Fruit fly (Drosophila melanogaster): ENCODE measurements around the gene CAH9.

The CAH9 gene

DNA sequence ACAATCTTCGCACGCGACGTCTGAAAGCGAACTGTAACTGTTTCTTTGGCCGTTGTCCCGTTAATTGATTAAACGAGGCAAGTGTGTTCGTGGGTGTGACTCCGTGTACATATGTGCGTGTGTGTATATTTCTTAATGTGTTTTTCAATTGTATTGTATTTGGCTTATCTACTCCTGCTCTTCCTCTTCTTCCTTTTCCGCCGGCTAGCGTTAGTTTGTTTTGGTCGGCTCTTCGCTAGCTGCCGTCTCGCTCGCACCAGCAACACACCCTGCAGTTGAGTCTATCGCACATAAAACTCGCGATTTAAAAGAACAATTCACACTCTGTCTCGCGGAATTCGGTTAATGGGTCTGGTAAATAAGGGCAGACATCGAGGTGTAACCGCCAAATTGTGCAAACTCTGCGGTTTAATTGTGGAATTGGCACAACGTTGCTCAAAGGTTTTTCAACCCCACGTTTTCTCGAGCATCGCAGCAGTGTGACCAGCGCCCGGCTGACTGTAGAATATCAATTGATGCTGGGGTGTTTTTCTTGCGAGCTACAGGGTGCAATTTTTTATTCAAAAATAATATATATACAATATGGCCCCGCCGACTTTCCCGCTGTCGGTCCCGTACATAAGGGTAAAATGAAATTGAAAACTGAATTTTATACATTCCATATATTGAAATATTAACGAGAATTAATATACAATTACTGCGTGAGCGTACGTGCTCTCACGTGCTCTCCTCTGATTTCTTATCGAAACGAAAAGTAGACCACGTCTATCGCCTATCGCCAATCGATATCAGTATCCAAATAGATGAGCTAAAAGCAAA lies 6.0 kb upstream of the CAH9 start, which contains the start of the genes gb and CG5815:
Gene gb, minus strand, starts transcription at position 487 of the 819 bp plus-strand sequence.
Gene CG5815, plus strand, starts transcription at position 783 of the 819 bp plus-strand sequence.
- TF ChIP-seq EcR (GFP tag; optimal IDR thresholded peaks at IDR 0.05) = peak in 1 of 2 experiments; percentile 72
- no peak for TF ChIP-seq Dll (optimal IDR thresholded peaks at IDR 0.05)

DNA sequence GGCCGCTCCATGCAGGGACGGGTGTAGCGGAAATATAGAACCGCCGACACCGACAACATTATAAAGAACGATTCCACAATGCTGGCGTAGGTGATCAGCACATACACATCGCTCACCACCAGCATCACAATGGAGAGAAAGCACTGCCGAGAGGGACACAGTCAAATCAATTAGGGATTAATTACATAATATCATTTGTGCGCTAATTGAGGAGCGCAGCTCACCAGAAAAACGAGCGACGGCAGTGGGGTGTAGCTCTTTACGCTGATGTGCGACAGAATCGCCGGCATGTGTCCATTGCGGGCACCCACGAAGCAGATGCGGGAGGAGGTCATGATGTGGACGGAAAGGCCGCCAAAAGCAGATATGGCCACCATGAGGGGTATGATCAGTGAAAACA lies 3.5 kb upstream of the CAH9 start:
- TF ChIP-seq Dll (optimal IDR thresholded peaks at IDR 0.05) (no peak), pan (optimal IDR thresholded peaks at IDR 0.05) (no peak), psq (optimal IDR thresholded peaks at IDR 0.05) (no peak), CG8478 (optimal IDR thresholded peaks at IDR 0.05) (no peak), EcR (GFP tag; optimal IDR thresholded peaks at IDR 0.05) (no peak)

DNA sequence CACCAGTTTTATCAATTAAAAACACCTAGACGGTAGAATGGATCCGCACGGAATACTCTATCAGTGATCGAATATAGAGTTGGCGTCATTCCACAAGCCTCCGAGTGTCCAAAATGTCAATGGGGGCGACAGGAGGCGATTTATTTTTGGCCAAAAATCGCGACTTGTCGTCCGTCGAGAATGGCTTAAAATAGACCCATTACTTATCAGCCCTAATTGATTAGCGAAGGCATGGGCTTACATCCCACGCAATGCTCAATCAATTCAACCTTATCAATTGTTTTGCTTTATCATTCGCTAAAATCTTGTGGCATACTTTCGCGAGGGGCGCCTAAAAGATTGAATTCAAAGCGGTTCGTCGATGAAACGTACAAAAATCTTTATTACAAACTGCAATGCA lies 2.1 kb upstream of the CAH9 start:
- TF ChIP-seq pan (optimal IDR thresholded peaks at IDR 0.05) (no peak), EcR (GFP tag; optimal IDR thresholded peaks at IDR 0.05) (no peak), psq (optimal IDR thresholded peaks at IDR 0.05) (no peak), usp (GFP tag; optimal IDR thresholded peaks at IDR 0.05) (no peak), Dll (optimal IDR thresholded peaks at IDR 0.05) (no peak), CG8478 (optimal IDR thresholded peaks at IDR 0.05) (no peak)

DNA sequence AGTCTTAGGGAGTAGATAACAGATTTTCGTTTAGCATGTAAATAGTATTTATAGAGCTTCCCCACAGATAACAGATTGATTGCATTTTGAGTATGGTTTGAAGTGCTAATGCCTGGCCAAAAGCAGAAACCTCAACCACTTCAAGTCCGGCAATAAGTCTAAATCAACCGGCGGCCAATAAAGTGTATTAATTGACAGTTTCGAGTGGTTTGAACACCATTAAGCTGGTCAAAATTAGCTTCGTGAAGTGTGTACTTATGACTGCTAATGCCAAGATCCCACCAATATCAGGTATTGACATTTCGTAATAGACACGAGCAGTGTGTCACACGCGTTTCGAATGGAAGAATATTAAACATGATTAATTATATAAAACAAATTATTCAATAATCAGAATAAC lies 545 bp downstream of the CAH9 start:
- TF ChIP-seq psq (optimal IDR thresholded peaks at IDR 0.05) (no peak), Dll (optimal IDR thresholded peaks at IDR 0.05) (no peak), CG8478 (optimal IDR thresholded peaks at IDR 0.05) (no peak), EcR (GFP tag; optimal IDR thresholded peaks at IDR 0.05) (no peak), usp (GFP tag; optimal IDR thresholded peaks at IDR 0.05) (no peak), pan (optimal IDR thresholded peaks at IDR 0.05) (no peak)

DNA sequence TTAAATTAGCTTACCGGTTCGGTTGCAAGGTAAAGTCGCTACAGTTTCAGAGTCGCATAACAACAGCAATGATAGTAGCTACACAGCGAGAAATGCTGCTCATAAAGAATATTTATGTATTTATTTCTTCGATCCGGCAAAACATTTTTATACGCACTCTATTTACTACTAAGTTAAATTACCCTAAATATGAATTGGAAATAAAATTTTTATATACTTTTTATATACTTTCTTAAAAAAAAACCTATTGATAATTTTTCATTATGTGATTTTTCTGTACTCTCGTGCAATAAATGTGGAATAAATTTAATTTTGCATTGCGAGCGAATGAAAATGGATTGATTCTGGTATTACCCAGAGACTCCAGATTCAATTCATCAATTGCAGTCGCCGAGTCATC lies 5.1 kb downstream of the CAH9 start, which contains the start of gene Jhbp11:
Gene Jhbp11, plus strand, starts transcription at position 301 of the 400 bp plus-strand sequence.
- TF ChIP-seq CG8478 (optimal IDR thresholded peaks at IDR 0.05) (no peak), Dll (optimal IDR thresholded peaks at IDR 0.05) (no peak), usp (GFP tag; optimal IDR thresholded peaks at IDR 0.05) (no peak), EcR (GFP tag; optimal IDR thresholded peaks at IDR 0.05) (no peak), psq (optimal IDR thresholded peaks at IDR 0.05) (no peak), pan (optimal IDR thresholded peaks at IDR 0.05) (no peak)

DNA sequence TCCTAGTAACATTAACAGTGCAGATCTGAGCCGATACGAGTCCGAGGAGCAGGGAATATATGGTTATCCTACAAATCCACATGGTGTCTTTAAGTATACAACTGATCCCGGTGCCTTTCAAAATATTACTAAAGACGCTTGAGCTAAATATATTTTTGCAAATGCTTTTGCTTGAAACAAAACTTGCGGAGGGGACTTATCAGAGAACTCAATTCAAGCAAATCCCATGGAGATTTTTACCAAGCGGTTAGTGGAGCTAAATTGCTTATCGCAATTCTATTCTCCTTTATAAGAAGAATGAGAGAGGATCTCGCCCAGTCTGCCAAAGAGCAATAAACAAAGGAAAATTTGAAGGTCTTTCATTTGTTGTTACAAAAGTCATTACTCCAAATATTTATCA lies 6.4 kb downstream of the CAH9 start, which contains the start of gene eater:
Gene eater, minus strand, starts transcription at position 101 of the 400 bp plus-strand sequence.
- no peak for TF ChIP-seq usp (GFP tag; optimal IDR thresholded peaks at IDR 0.05)
- no peak for TF ChIP-seq Dll (optimal IDR thresholded peaks at IDR 0.05)
- no peak for TF ChIP-seq pan (optimal IDR thresholded peaks at IDR 0.05)
- no peak for TF ChIP-seq EcR (GFP tag; optimal IDR thresholded peaks at IDR 0.05)
- TF ChIP-seq psq (optimal IDR thresholded peaks at IDR 0.05) = no peak
- no peak for TF ChIP-seq CG8478 (optimal IDR thresholded peaks at IDR 0.05)

DNA sequence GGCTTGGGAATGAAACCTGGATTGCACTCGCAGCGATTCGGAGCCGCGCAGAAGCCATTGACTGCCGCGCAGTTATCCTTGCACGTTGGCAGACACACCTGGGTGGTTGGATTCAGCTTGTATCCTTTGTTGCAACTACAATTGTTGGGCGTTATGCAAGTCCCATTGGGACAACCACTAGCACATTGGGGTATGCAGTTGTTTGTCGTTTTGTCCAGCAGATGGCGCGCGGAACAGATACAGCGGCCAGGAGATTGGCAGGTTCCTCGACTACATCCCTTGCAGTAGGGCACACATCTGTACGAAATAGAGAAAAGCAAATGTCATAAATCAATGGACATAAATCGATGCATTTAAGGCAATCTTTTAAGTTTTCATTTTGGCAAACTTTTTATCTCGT lies 7.3 kb downstream of the CAH9 start:
- no peak for TF ChIP-seq CG8478 (optimal IDR thresholded peaks at IDR 0.05)
- TF ChIP-seq Dll (optimal IDR thresholded peaks at IDR 0.05) = no peak
- TF ChIP-seq pan (optimal IDR thresholded peaks at IDR 0.05) = no peak
- TF ChIP-seq usp (GFP tag; optimal IDR thresholded peaks at IDR 0.05) = no peak
- TF ChIP-seq psq (optimal IDR thresholded peaks at IDR 0.05) = no peak
- TF ChIP-seq EcR (GFP tag; optimal IDR thresholded peaks at IDR 0.05) = no peak

DNA sequence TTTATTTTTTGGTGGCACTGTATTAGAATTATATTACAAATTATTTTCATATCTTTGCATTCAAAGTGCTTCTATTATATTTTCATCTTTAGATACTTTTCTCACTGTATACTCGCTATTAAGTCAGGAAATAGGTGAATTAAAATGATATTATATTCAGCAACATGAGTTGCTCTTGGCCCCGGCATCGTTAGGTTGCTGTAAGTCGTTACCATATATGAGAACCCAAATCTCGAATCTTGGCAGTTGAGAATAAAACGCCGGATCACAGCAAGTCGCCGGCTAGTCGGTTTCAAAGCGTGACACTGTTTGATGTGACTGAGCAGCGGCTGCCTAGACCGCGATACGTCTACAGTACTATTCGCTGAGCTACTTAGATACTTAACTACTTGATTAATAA lies 11.8 kb downstream of the CAH9 start, which contains the start of gene CG14259:
Gene CG14259, plus strand, starts transcription at position 301 of the 400 bp plus-strand sequence.
- no peak for TF ChIP-seq CG8478 (optimal IDR thresholded peaks at IDR 0.05)
- TF ChIP-seq psq (optimal IDR thresholded peaks at IDR 0.05) = no peak
- no peak for TF ChIP-seq EcR (GFP tag; optimal IDR thresholded peaks at IDR 0.05)
- no peak for TF ChIP-seq usp (GFP tag; optimal IDR thresholded peaks at IDR 0.05)
- no peak for TF ChIP-seq Dll (optimal IDR thresholded peaks at IDR 0.05)
- no peak for TF ChIP-seq pan (optimal IDR thresholded peaks at IDR 0.05)

DNA sequence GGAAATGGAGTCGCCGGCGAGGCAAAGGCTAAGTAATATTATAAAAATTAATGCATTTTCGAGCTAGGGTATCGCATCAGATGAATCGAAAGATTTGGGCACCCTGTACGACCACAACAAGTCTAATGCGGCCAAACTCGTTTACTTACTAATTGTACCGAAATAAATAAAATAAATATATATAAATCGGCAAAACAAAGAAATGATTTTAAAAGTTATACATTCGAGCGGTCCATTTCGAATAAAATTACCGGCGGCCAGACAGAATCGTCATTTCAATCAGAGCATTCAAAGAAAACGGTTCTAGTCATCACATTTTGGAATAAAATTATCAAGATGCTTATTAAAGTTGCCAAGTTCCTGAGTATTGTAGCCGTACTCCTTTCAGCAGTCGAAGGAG lies 13.1 kb downstream of the CAH9 start, which contains the start of gene CG14258:
Gene CG14258, plus strand, starts transcription at position 301 of the 400 bp plus-strand sequence.
- TF ChIP-seq psq (optimal IDR thresholded peaks at IDR 0.05) (no peak), EcR (GFP tag; optimal IDR thresholded peaks at IDR 0.05) (no peak), usp (GFP tag; optimal IDR thresholded peaks at IDR 0.05) (no peak), Dll (optimal IDR thresholded peaks at IDR 0.05) (no peak), pan (optimal IDR thresholded peaks at IDR 0.05) (no peak), CG8478 (optimal IDR thresholded peaks at IDR 0.05) (no peak)

DNA sequence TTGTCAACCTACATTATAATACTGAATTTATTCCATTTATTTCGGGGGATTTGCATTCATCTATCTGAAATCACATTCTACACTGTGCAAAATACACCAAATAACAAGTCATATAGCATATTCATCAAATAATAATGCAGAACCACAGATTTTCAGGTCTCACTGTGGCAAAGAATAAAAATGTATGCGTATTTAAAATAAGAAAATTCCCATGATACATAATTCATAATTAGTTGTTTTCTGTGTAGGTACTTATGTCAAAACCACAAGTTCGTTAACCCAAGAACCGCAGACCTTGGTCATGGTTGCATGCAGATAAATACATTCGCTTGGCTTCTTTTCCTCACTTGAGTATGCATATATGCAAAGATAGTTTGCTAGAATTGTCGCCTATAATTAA lies 13.7 kb downstream of the CAH9 start:
- TF ChIP-seq psq (optimal IDR thresholded peaks at IDR 0.05) (no peak), Dll (optimal IDR thresholded peaks at IDR 0.05) (no peak), usp (GFP tag; optimal IDR thresholded peaks at IDR 0.05) (no peak), pan (optimal IDR thresholded peaks at IDR 0.05) (no peak), EcR (GFP tag; optimal IDR thresholded peaks at IDR 0.05) (no peak), CG8478 (optimal IDR thresholded peaks at IDR 0.05) (no peak)

DNA sequence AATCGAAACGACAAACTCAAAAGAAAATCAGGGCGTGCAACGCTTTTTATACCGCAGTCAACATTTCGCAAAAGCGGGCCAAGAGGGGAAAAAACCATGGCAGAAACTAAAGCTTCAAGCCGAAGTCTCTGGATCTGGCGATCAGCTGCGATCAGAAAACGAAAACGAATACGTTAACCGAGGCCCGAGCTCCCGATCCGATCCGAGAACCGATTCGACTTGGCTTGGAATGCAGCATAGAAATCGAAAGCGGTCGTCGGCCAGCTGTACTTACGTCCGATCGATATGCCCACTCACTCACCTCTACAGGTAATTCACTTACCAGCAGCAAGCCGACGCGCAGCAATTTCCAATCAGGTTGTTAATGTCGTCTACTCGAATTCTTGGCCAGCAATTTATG lies 14.9 kb downstream of the CAH9 start, which contains the start of gene Cpr97Eb:
Gene Cpr97Eb, minus strand, starts transcription at position 25 of the 400 bp plus-strand sequence.
- TF ChIP-seq EcR (GFP tag; optimal IDR thresholded peaks at IDR 0.05) (peak in 1 of 2 experiments; percentile 18), psq (optimal IDR thresholded peaks at IDR 0.05) (no peak)

DNA sequence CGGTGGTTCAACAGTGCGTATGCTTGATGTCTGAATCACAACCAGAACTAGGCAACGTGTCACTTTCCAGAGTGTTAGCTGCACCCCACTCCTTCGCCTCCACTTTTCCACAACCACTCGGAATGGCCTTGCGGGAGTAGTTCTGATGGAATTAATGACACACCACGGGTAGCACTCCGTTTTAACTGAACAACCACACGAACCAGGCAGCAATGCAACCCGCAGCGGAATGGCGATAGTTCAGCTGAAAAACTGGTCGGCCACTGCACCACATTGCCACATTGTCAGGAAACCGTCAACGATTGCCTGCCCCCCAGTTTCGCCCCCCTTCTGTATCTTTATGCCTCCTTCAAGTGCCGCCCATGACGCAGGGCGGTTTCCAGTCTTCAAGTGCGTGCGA lies 18.4 kb downstream of the CAH9 start, which contains the start of gene Cpr97Ea:
Gene Cpr97Ea, minus strand, starts transcription at position 230 of the 400 bp plus-strand sequence.
- TF ChIP-seq pan (optimal IDR thresholded peaks at IDR 0.05) (no peak), CG8478 (optimal IDR thresholded peaks at IDR 0.05) (no peak), Dll (optimal IDR thresholded peaks at IDR 0.05) (no peak), psq (optimal IDR thresholded peaks at IDR 0.05) (no peak), EcR (GFP tag; optimal IDR thresholded peaks at IDR 0.05) (no peak), usp (GFP tag; optimal IDR thresholded peaks at IDR 0.05) (no peak)
